Worm (Caenorhabditis elegans) whole organism, young adult: ENCODE data around the gene T23G5.3.

ENCODE experiments used
- B0035.1 ChIP-seq: sonication (generic microtip); optimal IDR thresholded peaks from 2 replicates; lab custom pipeline; 2016; ENCODE audit warnings: missing genetic modification characterization, mild to moderate bottlenecking, missing compliant biosample characterization, missing genotype, missing genetic modification reagents
- D2030.7 ChIP-seq: fragments of 200-800 bp; sonication (Bioruptor generic); IDR thresholded peaks from 2 replicates; pipeline ENCODE4 v1.3.6; 2022; ENCODE audit warnings: missing genetic modification reagents, missing genetic modification characterization, missing compliant biosample characterization
- F33H1.4 ChIP-seq: fragments of 200-800 bp; sonication (Bioruptor generic); IDR thresholded peaks from 2 replicates; pipeline ENCODE4 v1.3.6; 2022; ENCODE audit warnings: missing genetic modification reagents, missing genetic modification characterization, missing compliant biosample characterization
- F49E8.2 ChIP-seq: sonication (generic microtip); optimal IDR thresholded peaks from 3 replicates; lab custom pipeline; 2017; ENCODE audit warnings: missing genetic modification characterization, mild to moderate bottlenecking, missing compliant biosample characterization, antibody characterized with exemption, moderate library complexity; ENCODE audit not compliant: insufficient read depth
- F57C9.4 ChIP-seq: sonication (generic microtip); optimal IDR thresholded peaks from 2 replicates; lab custom pipeline; 2017; ENCODE audit warnings: mild to moderate bottlenecking, missing genetic modification characterization, missing compliant biosample characterization
- K11D2.4 ChIP-seq: fragments of 200-800 bp; sonication (Bioruptor generic); IDR thresholded peaks from 2 replicates; pipeline ENCODE4 v1.3.6; 2022; ENCODE audit warnings: missing genetic modification reagents, missing genetic modification characterization, missing compliant biosample characterization
- K12H6.12 ChIP-seq: fragments of 200-800 bp; sonication (Bioruptor generic); optimal IDR thresholded peaks from 2 replicates; lab custom pipeline; 2018; ENCODE audit warnings: mild to moderate bottlenecking, missing genetic modification characterization, missing compliant biosample characterization
- Y56A3A.18 ChIP-seq: fragments of 200-800 bp; sonication (Bioruptor generic); IDR thresholded peaks from 2 replicates; pipeline ENCODE4 v1.3.6; 2022; ENCODE audit warnings: missing genetic modification reagents, missing genetic modification characterization, missing compliant biosample characterization
- Y79H2A.3 ChIP-seq: fragments of 200-800 bp; sonication (Bioruptor generic); conservative IDR thresholded peaks from 2 replicates; pipeline ENCODE4 v1.3.6; 2022; ENCODE audit warnings: missing genetic modification reagents, missing genetic modification characterization, missing compliant biosample characterization
- cebp-1 ChIP-seq, 2 experiments: fragments of 200-800 bp in 1 of 2; sonication (Bioruptor generic) in 1 of 2; sonication (generic microtip) in 1 of 2; IDR thresholded peaks in 1 of 2; optimal IDR thresholded peaks in 1 of 2; 2 replicates each; pipeline versions ENCODE4 v1.3.6 to Lab custom; 2017 to 2022; ENCODE audit warnings: missing compliant biosample characterization in 2 of 2, missing genetic modification characterization in 2 of 2, mild to moderate bottlenecking in 1 of 2, missing genetic modification reagents in 1 of 2, moderate library complexity in 1 of 2
- ceh-40 ChIP-seq: fragments of 200-800 bp; sonication (Bioruptor generic); IDR thresholded peaks from 2 replicates; pipeline ENCODE4 v1.3.6; 2022; ENCODE audit warnings: missing genetic modification characterization, missing compliant biosample characterization
- ceh-58 ChIP-seq: fragments of 200-800 bp; sonication (Bioruptor generic); IDR thresholded peaks from 2 replicates; pipeline ENCODE4 v1.3.6; 2022; ENCODE audit warnings: missing genetic modification characterization, missing compliant biosample characterization
- ceh-79 ChIP-seq: sonication (generic microtip); optimal IDR thresholded peaks from 2 replicates; lab custom pipeline; 2017; ENCODE audit warnings: mild to moderate bottlenecking, missing genetic modification characterization, missing compliant biosample characterization
- ceh-91 ChIP-seq: fragments of 200-800 bp; sonication (Bioruptor generic); IDR thresholded peaks from 2 replicates; pipeline ENCODE4 v1.3.6; 2022; ENCODE audit warnings: missing genetic modification reagents, missing genetic modification characterization, missing compliant biosample characterization
- die-1 ChIP-seq: sonication (generic microtip); optimal IDR thresholded peaks from 2 replicates; lab custom pipeline; 2016; ENCODE audit warnings: missing genotype, mild to moderate bottlenecking, missing genetic modification characterization, missing compliant biosample characterization
- egrh-3 ChIP-seq: fragments of 200-800 bp; sonication (Bioruptor generic); IDR thresholded peaks from 2 replicates; pipeline ENCODE4 v1.3.6; 2022; ENCODE audit warnings: missing genetic modification reagents, missing genetic modification characterization, missing compliant biosample characterization
- him-1 ChIP-seq: sonication (generic microtip); optimal IDR thresholded peaks from 2 replicates; lab custom pipeline; 2016; ENCODE audit warnings: missing genotype, missing genetic modification reagents, missing genetic modification characterization, missing compliant biosample characterization
- hmg-1.2 ChIP-seq: fragments of 200-800 bp; sonication (Bioruptor generic); IDR thresholded peaks from 2 replicates; pipeline ENCODE4 v1.3.6; 2022; ENCODE audit warnings: missing genetic modification reagents, missing genetic modification characterization, missing compliant biosample characterization
- hmg-20 ChIP-seq: fragments of 200-800 bp; sonication (Bioruptor generic); IDR thresholded peaks from 2 replicates; pipeline ENCODE4 v1.3.6; 2022; ENCODE audit warnings: missing genetic modification reagents, missing genetic modification characterization, missing compliant biosample characterization
- let-526 ChIP-seq: fragments of 200-800 bp; sonication (Bioruptor generic); IDR thresholded peaks from 2 replicates; pipeline ENCODE4 v1.3.6; 2022; ENCODE audit warnings: missing genetic modification reagents, missing genetic modification characterization, missing compliant biosample characterization
- lin-35 ChIP-seq, 3 experiments: fragments of 150-350 bp in 2 of 3; sonication (generic microtip) in 1 of 3; optimal IDR thresholded peaks; 2 replicates each; lab custom pipeline; 2014 to 2018; ENCODE audit warnings: missing biosample characterization in 3 of 3, missing genetic modification characterization in 3 of 3, missing genetic modification reagents in 3 of 3
- lin-40 ChIP-seq: sonication (generic microtip); optimal IDR thresholded peaks from 2 replicates; lab custom pipeline; 2016; ENCODE audit warnings: missing genetic modification characterization, mild to moderate bottlenecking, missing compliant biosample characterization, missing genotype, missing genetic modification reagents
- lin-54 ChIP-seq: fragments of 200-800 bp; sonication (Bioruptor generic); optimal IDR thresholded peaks from 2 replicates; lab custom pipeline; 2018; ENCODE audit warnings: mild to moderate bottlenecking, missing genetic modification characterization, missing compliant biosample characterization
- lir-1 ChIP-seq: fragments of 200-800 bp; sonication (Bioruptor generic); conservative IDR thresholded peaks from 2 replicates; pipeline ENCODE4 v1.3.6; 2022; ENCODE audit warnings: missing genetic modification reagents, missing genetic modification characterization, missing compliant biosample characterization
- lsl-1 ChIP-seq: fragments of 200-800 bp; sonication (Bioruptor generic); optimal IDR thresholded peaks from 2 replicates; lab custom pipeline; 2018; ENCODE audit warnings: mild to moderate bottlenecking, missing genetic modification characterization, moderate library complexity, missing compliant biosample characterization
- lsy-27 ChIP-seq: sonication (generic microtip); optimal IDR thresholded peaks from 2 replicates; lab custom pipeline; 2017; ENCODE audit warnings: missing genetic modification characterization, mild to moderate bottlenecking, missing compliant biosample characterization, antibody characterized with exemption, missing genotype, borderline replicate concordance; ENCODE audit not compliant: insufficient read depth
- mcd-1 ChIP-seq: fragments of 200-800 bp; sonication (Bioruptor generic); IDR thresholded peaks from 2 replicates; pipeline ENCODE4 v1.3.6; 2022; ENCODE audit warnings: missing genetic modification reagents, missing genetic modification characterization, missing compliant biosample characterization
- mxl-1 ChIP-seq: sonication (generic microtip); optimal IDR thresholded peaks from 2 replicates; lab custom pipeline; 2016; ENCODE audit warnings: missing genetic modification characterization, missing compliant biosample characterization
- nhr-80 ChIP-seq: sonication (generic microtip); optimal IDR thresholded peaks from 2 replicates; lab custom pipeline; 2016; ENCODE audit warnings: missing genetic modification characterization, missing compliant biosample characterization
- pha-4 ChIP-seq: fragments of 150-350 bp; sonication (generic microtip); optimal IDR thresholded peaks from 2 replicates; lab custom pipeline; 2014; ENCODE audit warnings: missing biosample characterization, missing genetic modification reagents, missing genetic modification characterization
- rpc-1 ChIP-seq, 2 experiments: fragments of 150-350 bp in 1 of 2; sonication (generic microtip) in 1 of 2; optimal IDR thresholded peaks; 2 replicates each; lab custom pipeline; 2014 to 2018; ENCODE audit warnings: missing biosample characterization in 1 of 2, missing genetic modification characterization in 1 of 2, missing genetic modification reagents in 1 of 2, missing genotype in 1 of 2
- sea-2 ChIP-seq: fragments of 200-800 bp; sonication (Bioruptor generic); IDR thresholded peaks from 2 replicates; pipeline ENCODE4 v1.3.6; 2022; ENCODE audit warnings: missing genetic modification characterization, missing compliant biosample characterization
- snpc-1.1 ChIP-seq: sonication (generic microtip); optimal IDR thresholded peaks from 2 replicates; lab custom pipeline; 2017; ENCODE audit warnings: missing genetic modification characterization, mild to moderate bottlenecking, missing compliant biosample characterization, antibody characterized with exemption, moderate library complexity, missing genotype, missing genetic modification reagents; ENCODE audit not compliant: insufficient read depth
- snpc-1.3 ChIP-seq: sonication (generic microtip); optimal IDR thresholded peaks from 2 replicates; lab custom pipeline; 2017; ENCODE audit warnings: missing genetic modification characterization, mild to moderate bottlenecking, missing compliant biosample characterization, antibody characterized with exemption, moderate library complexity, missing genotype, missing genetic modification reagents; ENCODE audit not compliant: insufficient read depth
- snpc-3.4 ChIP-seq: sonication (generic microtip); optimal IDR thresholded peaks from 2 replicates; lab custom pipeline; 2017; ENCODE audit warnings: missing genetic modification characterization, mild to moderate bottlenecking, missing compliant biosample characterization, antibody characterized with exemption, moderate library complexity, missing genotype, missing genetic modification reagents
- sptf-2 ChIP-seq: fragments of 200-800 bp; sonication (Bioruptor generic); optimal IDR thresholded peaks from 2 replicates; lab custom pipeline; 2018; ENCODE audit warnings: mild to moderate bottlenecking, missing genetic modification characterization, missing compliant biosample characterization
- tbp1 ChIP-seq: fragments of 200-800 bp; sonication (Bioruptor generic); optimal IDR thresholded peaks from 2 replicates; lab custom pipeline; 2018; ENCODE audit warnings: mild to moderate bottlenecking, missing genetic modification characterization, missing compliant biosample characterization
- tbx-9 ChIP-seq: sonication (generic microtip); optimal IDR thresholded peaks from 2 replicates; lab custom pipeline; 2016; ENCODE audit warnings: borderline replicate concordance, missing genetic modification characterization, inconsistent platforms, missing compliant biosample characterization
- tlf-1 ChIP-seq: fragments of 200-800 bp; sonication (Bioruptor generic); optimal IDR thresholded peaks from 2 replicates; lab custom pipeline; 2018; ENCODE audit warnings: mild to moderate bottlenecking, missing genetic modification characterization, missing compliant biosample characterization
- unc-130 ChIP-seq: sonication (generic microtip); optimal IDR thresholded peaks from 2 replicates; lab custom pipeline; 2016; ENCODE audit warnings: missing genetic modification reagents, missing genetic modification characterization, missing compliant biosample characterization
- unc-62 ChIP-seq: fragments of 150-350 bp; optimal IDR thresholded peaks from 2 replicates; lab custom pipeline; 2014; ENCODE audit warnings: missing biosample characterization, missing genetic modification reagents, missing genetic modification characterization
- xnd-1 ChIP-seq: sonication (generic microtip); optimal IDR thresholded peaks from 2 replicates; lab custom pipeline; 2016; ENCODE audit warnings: missing genotype, missing genetic modification reagents, missing genetic modification characterization, missing compliant biosample characterization
- ztf-28 ChIP-seq: fragments of 200-800 bp; sonication (Bioruptor generic); IDR thresholded peaks from 2 replicates; pipeline ENCODE4 v1.3.6; 2022; ENCODE audit warnings: missing genetic modification reagents, missing genetic modification characterization, missing compliant biosample characterization
- ztf-3 ChIP-seq: fragments of 200-800 bp; sonication (Bioruptor generic); optimal IDR thresholded peaks from 2 replicates; lab custom pipeline; 2018; ENCODE audit warnings: mild to moderate bottlenecking, missing genetic modification characterization, missing compliant biosample characterization

The T23G5.3 gene

DNA sequence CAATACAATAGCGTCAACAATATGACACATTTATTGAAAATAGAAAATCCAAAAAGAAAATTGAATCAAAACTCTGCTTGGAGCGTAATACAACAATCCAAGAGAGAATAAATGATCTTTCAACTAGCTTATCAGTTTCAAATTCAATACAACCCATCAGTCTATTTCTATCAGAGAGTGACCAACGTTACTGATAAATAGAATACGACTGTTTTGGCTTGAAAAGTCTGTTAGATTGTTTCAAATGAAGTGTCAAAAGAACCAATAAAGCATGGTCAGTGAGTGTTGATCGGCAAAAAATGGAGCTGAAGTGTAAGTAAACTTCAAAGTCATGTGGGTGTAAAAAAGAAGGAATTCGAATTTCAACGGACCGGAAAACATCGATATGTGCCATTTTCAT, 6.6 kb upstream of the T23G5.3 start:
- TF ChIP-seq lin-40 (tag; lab: Kevin White, UChicago) (no peak), sea-2 (GFP tag; lab: Robert Waterston, UW) (no peak), ztf-3 (no peak), F57C9.4 (tag; lab: Kevin White, UChicago) (no peak), ceh-40 (GFP tag; lab: Robert Waterston, UW) (no peak), nhr-80 (tag; lab: Kevin White, UChicago) (peak; percentile 54), lin-35 (GFP tag; optimal IDR thresholded peaks at IDR 0.05; lab: Kevin White, UChicago) (no peak), sptf-2 (no peak)

DNA sequence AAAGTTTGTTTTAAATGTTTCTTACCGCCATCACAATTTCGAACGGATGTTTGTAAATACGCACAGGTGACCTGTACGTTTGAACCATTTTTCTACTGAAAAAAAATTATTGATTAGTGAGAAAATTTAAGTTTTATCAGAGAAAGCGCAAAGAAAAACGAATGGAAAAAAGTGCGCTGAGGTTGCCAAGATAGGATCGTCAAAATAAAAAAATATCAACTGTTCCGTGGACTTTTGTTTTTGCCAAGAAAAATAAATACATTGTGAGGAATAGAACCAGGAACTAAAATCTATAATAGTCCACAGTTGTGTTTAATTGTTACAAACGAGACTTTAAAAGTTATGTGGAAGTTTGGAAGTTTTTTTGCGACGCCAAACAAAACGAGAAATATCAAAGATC, 5.2 kb upstream of the T23G5.3 start, which contains the start of gene T23G5.2:
Gene T23G5.2 (minus strand): TSS at position 101 of the 400 bp plus-strand sequence.
- TF ChIP-seq K12H6.12 (tag; lab: Kevin White, UChicago) (no peak), K11D2.4 (GFP tag; lab: Robert Waterston, UW) (no peak), ceh-58 (GFP tag; lab: Robert Waterston, UW) (no peak), lsy-27 (tag; lab: Kevin White, UChicago) (no peak), lir-1 (GFP tag; lab: Robert Waterston, UW) (no peak), tbx-9 (tag; lab: Kevin White, UChicago) (no peak), rpc-1 (optimal IDR thresholded peaks at IDR 0.05; lab: Kevin White, UChicago) (no peak), rpc-1 (tag; optimal IDR thresholded peaks at IDR 0.05; lab: Kevin White, UChicago) (no peak), F49E8.2 (no peak), ztf-28 (no peak)

DNA sequence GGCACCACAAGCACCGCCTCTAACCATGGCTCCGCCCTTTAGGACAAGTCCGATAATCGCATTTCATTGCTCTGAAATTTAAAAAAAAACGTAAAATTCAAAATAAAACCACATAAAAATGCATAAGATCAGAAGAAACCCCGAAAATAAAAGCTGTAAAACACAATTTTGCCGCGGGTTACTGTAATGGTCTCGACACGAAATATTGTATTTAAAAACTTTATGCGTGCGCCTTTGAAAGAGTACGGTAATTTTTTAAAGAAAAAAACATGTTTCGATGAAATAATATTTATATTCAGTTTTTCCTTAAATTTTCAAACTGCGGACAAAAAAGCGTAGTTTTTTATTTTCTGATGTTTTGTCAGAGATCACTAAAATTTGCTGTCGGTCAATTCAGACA, 2.4 kb downstream of the T23G5.3 start, which contains the start of gene rnr-1:
Gene rnr-1 (minus strand): TSS at position 77 of the 400 bp plus-strand sequence.
- TF ChIP-seq tlf-1 (GFP tag; lab: Kevin White, UChicago) (peak; percentile 42), pha-4 (tag; lab: Kevin White, UChicago) (no peak), snpc-3.4 (tag; lab: Kevin White, UChicago) (peak; percentile 93), hmg-1.2 (GFP tag; lab: Robert Waterston, UW) (peak; percentile 19; the same call in 1 of the 2 replicates), xnd-1 (tag; lab: Kevin White, UChicago) (peak; percentile 97), Y56A3A.18 (GFP tag; lab: Robert Waterston, UW) (no peak), snpc-1.1 (tag; lab: Kevin White, UChicago) (no peak), F49E8.2 (peak; percentile 72), ceh-79 (tag; lab: Kevin White, UChicago) (no peak), die-1 (tag; lab: Kevin White, UChicago) (no peak), him-1 (tag; lab: Kevin White, UChicago) (peak; percentile 24), unc-62 (GFP tag; lab: Kevin White, UChicago) (no peak), egrh-3 (GFP tag; lab: Robert Waterston, UW) (no peak), let-526 (GFP tag; lab: Robert Waterston, UW) (no peak), B0035.1 (tag; lab: Kevin White, UChicago) (no peak), snpc-1.3 (peak; percentile 75), tbp1 (GFP tag; lab: Kevin White, UChicago) (peak; percentile 26), F33H1.4 (peak; percentile 97), ceh-91 (GFP tag; lab: Robert Waterston, UW) (peak; percentile 91), mcd-1 (GFP tag; lab: Robert Waterston, UW) (peak; percentile 9; the same call in 1 of the 2 replicates), unc-130 (GFP tag; lab: Kevin White, UChicago) (peak; percentile 26), D2030.7 (GFP tag; lab: Robert Waterston, UW) (peak; percentile 88), lsl-1 (peak; percentile 99), cebp-1 (GFP tag; IDR thresholded peaks at IDR 0.05; lab: Robert Waterston, UW) (no peak), cebp-1 (tag; optimal IDR thresholded peaks at IDR 0.05; lab: Kevin White, UChicago) (no peak), lin-54 (peak; percentile 54), hmg-20 (GFP tag; lab: Robert Waterston, UW) (no peak), Y79H2A.3 (GFP tag; lab: Robert Waterston, UW) (0 out of 2 replicates have a peak, but pooled peaks have one; percentile 44), mxl-1 (tag; lab: Kevin White, UChicago) (no peak)
